Fruit fly (Drosophila melanogaster): ENCODE results near the gene CG17108.

The CG17108 gene

dm6 chr2L:10694053-10694618 lies at the start of gene CG17108:
CG17108 (minus strand) TSS chr2L:10694103.
- TF ChIP-seq ovo (GFP tag; optimal IDR thresholded peaks at IDR 0.05) = no peak
- no peak for TF ChIP-seq pad (GFP tag; optimal IDR thresholded peaks at IDR 0.05)
- TF ChIP-seq Clk (GFP tag; optimal IDR thresholded peaks at IDR 0.05) = no peak
- TF ChIP-seq toe (GFP tag; optimal IDR thresholded peaks at IDR 0.05) = no peak
- TF ChIP-seq CG12768 (GFP tag; optimal IDR thresholded peaks at IDR 0.05) = no peak
- TF ChIP-seq kay (GFP tag; ENCODE audit: borderline replicate concordance) = peak; percentile 75
- TF ChIP-seq Crg-1 (GFP tag; optimal IDR thresholded peaks at IDR 0.05) = no peak
- TF ChIP-seq CG33017 (tag; optimal IDR thresholded peaks at IDR 0.05) = peak; percentile 78
- TF ChIP-seq CG7101 (tag; optimal IDR thresholded peaks at IDR 0.05) = peak; percentile 17
- TF ChIP-seq CG5204 (GFP tag; optimal IDR thresholded peaks at IDR 0.05) = no peak
- peak; percentile 38 for TF ChIP-seq CG14711 (tag; optimal IDR thresholded peaks at IDR 0.05)
- no peak for TF ChIP-seq Mnt (GFP tag; optimal IDR thresholded peaks at IDR 0.05)
- TF ChIP-seq bab1 (GFP tag; optimal IDR thresholded peaks at IDR 0.05) = no peak
- TF ChIP-seq cnc (optimal IDR thresholded peaks at IDR 0.05) = no peak
- TF ChIP-seq tj (GFP tag; optimal IDR thresholded peaks at IDR 0.05) = no peak

- TF ChIP-seq Mnt (GFP tag; optimal IDR thresholded peaks at IDR 0.05) (peak; percentile 59), pad (GFP tag; optimal IDR thresholded peaks at IDR 0.05) (peak; percentile 31), bab1 (GFP tag; optimal IDR thresholded peaks at IDR 0.05) (peak; percentile 97), kay (GFP tag; ENCODE audit: borderline replicate concordance) (no peak), CG7101 (tag; optimal IDR thresholded peaks at IDR 0.05) (peak; percentile 33), Crg-1 (GFP tag; optimal IDR thresholded peaks at IDR 0.05) (peak; percentile 30), CG33017 (tag; optimal IDR thresholded peaks at IDR 0.05) (no peak), CG14711 (tag; optimal IDR thresholded peaks at IDR 0.05) (peak; percentile 38), toe (GFP tag; optimal IDR thresholded peaks at IDR 0.05) (peak; percentile 65), CG11617 (GFP tag; optimal IDR thresholded peaks at IDR 0.05) (peak; percentile 78), tj (GFP tag; optimal IDR thresholded peaks at IDR 0.05) (peak; percentile 75), CG1620 (GFP tag; optimal IDR thresholded peaks at IDR 0.05) (peak; percentile 75), ovo (GFP tag; optimal IDR thresholded peaks at IDR 0.05) (no peak), CG5204 (GFP tag; optimal IDR thresholded peaks at IDR 0.05) (peak; percentile 58), cnc (optimal IDR thresholded peaks at IDR 0.05) (no peak), Hr96 (GFP tag; optimal IDR thresholded peaks at IDR 0.05) (peak; percentile 58), CG7045 (GFP tag; optimal IDR thresholded peaks at IDR 0.05) (peak; percentile 10), Clk (GFP tag; optimal IDR thresholded peaks at IDR 0.05) (no peak), CG12768 (GFP tag; optimal IDR thresholded peaks at IDR 0.05) (peak; percentile 0), cic (GFP tag; optimal IDR thresholded peaks at IDR 0.05) (no peak)
These were observed 43.3 kb upstream of the CG17108 start, which contains the start of the genes Vha16-5 and CG12299 for dm6 chr2L:10736993-10737756. Vha16-5 (minus strand) TSS chr2L:10737043. CG12299 (plus strand) TSS chr2L:10737345.

- no peak for TF ChIP-seq CG1620 (GFP tag; optimal IDR thresholded peaks at IDR 0.05)
- no peak for TF ChIP-seq tj (GFP tag; optimal IDR thresholded peaks at IDR 0.05)
- TF ChIP-seq ovo (GFP tag; optimal IDR thresholded peaks at IDR 0.05) = no peak
- TF ChIP-seq toe (GFP tag; optimal IDR thresholded peaks at IDR 0.05) = no peak
- TF ChIP-seq CG11617 (GFP tag; optimal IDR thresholded peaks at IDR 0.05) = no peak
- no peak for TF ChIP-seq Clk (GFP tag; optimal IDR thresholded peaks at IDR 0.05)
- no peak for TF ChIP-seq CG33017 (tag; optimal IDR thresholded peaks at IDR 0.05)
- no peak for TF ChIP-seq CG5204 (GFP tag; optimal IDR thresholded peaks at IDR 0.05)
- no peak for TF ChIP-seq cic (GFP tag; optimal IDR thresholded peaks at IDR 0.05)
- TF ChIP-seq CG14711 (tag; optimal IDR thresholded peaks at IDR 0.05) = no peak
- no peak for TF ChIP-seq kay (GFP tag; ENCODE audit: borderline replicate concordance)
- TF ChIP-seq CG12768 (GFP tag; optimal IDR thresholded peaks at IDR 0.05) = no peak
These were observed 42.0 kb upstream of the CG17108 start, which contains the start of gene Nup107 for dm6 chr2L:10735923-10736322. Nup107 (minus strand) TSS chr2L:10736071.

dm6 chr2L:10732343-10732808 lies 38.5 kb upstream of the CG17108 start, which contains the start of the genes EMC3 and Dpy-30L1:
EMC3 (minus strand) TSS chr2L:10732423.
Dpy-30L1 (plus strand) TSS chr2L:10732653.
- TF ChIP-seq cic (GFP tag; optimal IDR thresholded peaks at IDR 0.05) = no peak
- TF ChIP-seq bab1 (GFP tag; optimal IDR thresholded peaks at IDR 0.05) = peak; percentile 79
- TF ChIP-seq toe (GFP tag; optimal IDR thresholded peaks at IDR 0.05) = peak; percentile 70
- peak; percentile 54 for TF ChIP-seq CG11617 (GFP tag; optimal IDR thresholded peaks at IDR 0.05)
- no peak for TF ChIP-seq Clk (GFP tag; optimal IDR thresholded peaks at IDR 0.05)
- TF ChIP-seq tj (GFP tag; optimal IDR thresholded peaks at IDR 0.05) = no peak
- TF ChIP-seq CG7101 (tag; optimal IDR thresholded peaks at IDR 0.05) = peak; percentile 41
- TF ChIP-seq Hr96 (GFP tag; optimal IDR thresholded peaks at IDR 0.05) = peak; percentile 53
- TF ChIP-seq CG7045 (GFP tag; optimal IDR thresholded peaks at IDR 0.05) = peak; percentile 2
- no peak for TF ChIP-seq cnc (optimal IDR thresholded peaks at IDR 0.05)
- peak; percentile 58 for TF ChIP-seq CG5204 (GFP tag; optimal IDR thresholded peaks at IDR 0.05)
- TF ChIP-seq kay (GFP tag; ENCODE audit: borderline replicate concordance) = no peak
- TF ChIP-seq CG1620 (GFP tag; optimal IDR thresholded peaks at IDR 0.05) = peak; percentile 46
- no peak for TF ChIP-seq CG33017 (tag; optimal IDR thresholded peaks at IDR 0.05)
- TF ChIP-seq pad (GFP tag; optimal IDR thresholded peaks at IDR 0.05) = peak; percentile 12
- TF ChIP-seq Mnt (GFP tag; optimal IDR thresholded peaks at IDR 0.05) = peak; percentile 22
- TF ChIP-seq CG12768 (GFP tag; optimal IDR thresholded peaks at IDR 0.05) = peak; percentile 20
- no peak for TF ChIP-seq ovo (GFP tag; optimal IDR thresholded peaks at IDR 0.05)
- TF ChIP-seq CG14711 (tag; optimal IDR thresholded peaks at IDR 0.05) = peak; percentile 96
- TF ChIP-seq Crg-1 (GFP tag; optimal IDR thresholded peaks at IDR 0.05) = peak; percentile 43

dm6 chr2L:10729955-10730354 lies 36.1 kb upstream of the CG17108 start, which contains the start of gene CG17118:
CG17118 (plus strand) TSS chr2L:10730255.
- no peak for TF ChIP-seq CG7045 (GFP tag; optimal IDR thresholded peaks at IDR 0.05)
- TF ChIP-seq CG11617 (GFP tag; optimal IDR thresholded peaks at IDR 0.05) = no peak
- TF ChIP-seq Crg-1 (GFP tag; optimal IDR thresholded peaks at IDR 0.05) = no peak
- no peak for TF ChIP-seq kay (GFP tag; ENCODE audit: borderline replicate concordance)
- no peak for TF ChIP-seq CG12768 (GFP tag; optimal IDR thresholded peaks at IDR 0.05)
- TF ChIP-seq bab1 (GFP tag; optimal IDR thresholded peaks at IDR 0.05) = no peak
- no peak for TF ChIP-seq Clk (GFP tag; optimal IDR thresholded peaks at IDR 0.05)
- TF ChIP-seq cnc (optimal IDR thresholded peaks at IDR 0.05) = no peak
- TF ChIP-seq CG14711 (tag; optimal IDR thresholded peaks at IDR 0.05) = no peak
